Worm (Caenorhabditis elegans) whole organism, L4 larva: ENCODE measurements around the gene mgl-1.

Source experiments
- F10B5.3 ChIP-seq: sonication (generic microtip); optimal IDR thresholded peaks from 2 replicates; lab custom pipeline; 2016; ENCODE audit warnings: mild to moderate bottlenecking, missing genetic modification characterization, missing compliant biosample characterization
- F26F4.8 ChIP-seq: fragments of 200-800 bp; sonication (Bioruptor generic); conservative IDR thresholded peaks from 2 replicates; pipeline ENCODE4 v1.3.6; 2022; ENCODE audit warnings: missing genetic modification characterization, missing compliant biosample characterization
- F37D6.2 ChIP-seq: sonication (generic microtip); optimal IDR thresholded peaks from 2 replicates; lab custom pipeline; 2016; ENCODE audit warnings: mild to moderate bottlenecking, missing genetic modification characterization, missing compliant biosample characterization
- F44E2.7 ChIP-seq: fragments of 200-800 bp; sonication (Bioruptor generic); IDR thresholded peaks from 2 replicates; pipeline ENCODE4 v2.1.2; 2022; ENCODE audit warnings: missing genetic modification characterization, missing compliant biosample characterization
- F49E8.2 ChIP-seq: sonication (generic microtip); optimal IDR thresholded peaks from 2 replicates; lab custom pipeline; 2016; ENCODE audit warnings: missing compliant biosample characterization, mild to moderate bottlenecking, missing genetic modification characterization, borderline replicate concordance
- R02D3.7 ChIP-seq: fragments of 150-350 bp; sonication (generic microtip); optimal IDR thresholded peaks from 3 replicates; lab custom pipeline; 2014; ENCODE audit warnings: missing biosample characterization, missing genetic modification characterization
- T26A8.4 ChIP-seq: fragments of 200-800 bp; sonication (Bioruptor generic); IDR thresholded peaks from 2 replicates; pipeline ENCODE4 v1.3.6; 2022; ENCODE audit warnings: missing genetic modification characterization, missing compliant biosample characterization
- Y105C5A.15 ChIP-seq: fragments of 200-800 bp; sonication (Bioruptor generic); IDR thresholded peaks from 2 replicates; pipeline ENCODE4 v1.3.6; 2022; ENCODE audit warnings: missing genetic modification characterization, missing compliant biosample characterization
- Y5F2A.4 ChIP-seq: fragments of 200-800 bp; sonication (Bioruptor generic); optimal IDR thresholded peaks from 2 replicates; lab custom pipeline; 2018; ENCODE audit warnings: mild to moderate bottlenecking, missing genetic modification characterization, missing compliant biosample characterization
- Y75B8A.6 ChIP-seq: fragments of 200-800 bp; sonication (Bioruptor generic); IDR thresholded peaks from 2 replicates; pipeline ENCODE4 v1.3.6; 2022; ENCODE audit warnings: missing genetic modification reagents, missing genetic modification characterization, missing compliant biosample characterization
- aly-2 ChIP-seq: sonication (generic microtip); optimal IDR thresholded peaks from 2 replicates; lab custom pipeline; 2018; ENCODE audit warnings: missing biosample characterization, missing genetic modification characterization
- ama-1 ChIP-seq: fragments of 150-350 bp; optimal IDR thresholded peaks from 2 replicates; lab custom pipeline; 2014; ENCODE audit warnings: inconsistent platforms, mixed read lengths
- ceh-28 ChIP-seq: fragments of 150-350 bp; optimal IDR thresholded peaks from 2 replicates; lab custom pipeline; 2014; ENCODE audit warnings: missing biosample characterization, missing genetic modification reagents, missing genetic modification characterization
- ces-1 ChIP-seq: fragments of 150-350 bp; sonication (generic microtip); optimal IDR thresholded peaks from 4 replicates; lab custom pipeline; 2014; ENCODE audit warnings: missing biosample characterization, missing genetic modification reagents, missing genetic modification characterization
- cey-2 ChIP-seq: sonication (generic microtip); optimal IDR thresholded peaks from 3 replicates; lab custom pipeline; 2017; ENCODE audit warnings: missing genetic modification characterization, mild to moderate bottlenecking, missing compliant biosample characterization, antibody characterized with exemption, borderline replicate concordance; ENCODE audit not compliant: insufficient read depth
- ctbp-1 ChIP-seq: fragments of 200-800 bp; sonication (Bioruptor generic); IDR thresholded peaks from 2 replicates; pipeline ENCODE4 v1.3.6; 2022; ENCODE audit warnings: missing genetic modification reagents, missing genetic modification characterization, missing compliant biosample characterization
- daf-16 ChIP-seq, 3 experiments: sonication (generic microtip); optimal IDR thresholded peaks; 2 replicates each; lab custom pipeline; 2016 to 2017; ENCODE audit warnings: missing genetic modification characterization in 3 of 3, missing genetic modification reagents in 3 of 3, mild to moderate bottlenecking in 2 of 3, missing compliant biosample characterization in 2 of 3, missing biosample characterization in 1 of 3, moderate library complexity in 1 of 3
- daf-19 ChIP-seq: fragments of 200-800 bp; sonication (Bioruptor generic); conservative IDR thresholded peaks from 2 replicates; pipeline ENCODE4 v1.3.6; 2022; ENCODE audit warnings: missing genetic modification characterization, missing compliant biosample characterization
- dmd-8 ChIP-seq: fragments of 200-800 bp; sonication (Bioruptor generic); IDR thresholded peaks from 2 replicates; pipeline ENCODE4 v1.3.6; 2022; ENCODE audit warnings: missing genetic modification characterization, missing compliant biosample characterization
- dpl-1 ChIP-seq: fragments of 150-350 bp; optimal IDR thresholded peaks from 2 replicates; lab custom pipeline; 2014; ENCODE audit warnings: missing biosample characterization, missing genetic modification reagents, missing genetic modification characterization
- dve-1 ChIP-seq: sonication (generic microtip); optimal IDR thresholded peaks from 2 replicates; lab custom pipeline; 2017; ENCODE audit warnings: antibody characterized with exemption, mild to moderate bottlenecking, missing genetic modification characterization, missing compliant biosample characterization; ENCODE audit not compliant: insufficient read depth
- hlh-11 ChIP-seq: fragments of 200-800 bp; sonication (Bioruptor generic); optimal IDR thresholded peaks from 2 replicates; lab custom pipeline; 2018; ENCODE audit warnings: mild to moderate bottlenecking, missing genetic modification characterization, missing compliant biosample characterization
- hlh-30 ChIP-seq: sonication (generic microtip); optimal IDR thresholded peaks from 2 replicates; lab custom pipeline; 2017; ENCODE audit warnings: antibody characterized with exemption, mild to moderate bottlenecking, missing genetic modification characterization, missing compliant biosample characterization; ENCODE audit not compliant: insufficient read depth
- hmg-1.1 ChIP-seq: fragments of 200-800 bp; sonication (Bioruptor generic); IDR thresholded peaks from 2 replicates; pipeline ENCODE4 v1.3.6; 2022; ENCODE audit warnings: missing genetic modification reagents, missing genetic modification characterization, missing compliant biosample characterization
- lim-7 ChIP-seq: fragments of 200-800 bp; sonication (Bioruptor generic); IDR thresholded peaks from 2 replicates; pipeline ENCODE4 v1.3.6; 2022; ENCODE audit warnings: missing genetic modification characterization, missing compliant biosample characterization
- lsy-2 ChIP-seq, 2 experiments: fragments of 150-350 bp in 1 of 2; sonication (generic microtip) in 1 of 2; optimal IDR thresholded peaks; 2 replicates each; lab custom pipeline; 2014 to 2017; ENCODE audit warnings: missing biosample characterization in 2 of 2, missing genetic modification characterization in 2 of 2
- madf-9 ChIP-seq: fragments of 200-800 bp; sonication (Bioruptor generic); conservative IDR thresholded peaks from 2 replicates; pipeline ENCODE4 v1.3.6; 2022; ENCODE audit warnings: missing genetic modification reagents, missing genetic modification characterization, missing compliant biosample characterization
- mdl-1 ChIP-seq, 2 experiments: fragments of 150-350 bp in 1 of 2; sonication (generic microtip) in 1 of 2; optimal IDR thresholded peaks; 2 replicates each; lab custom pipeline; 2014 to 2017; ENCODE audit warnings: missing biosample characterization in 2 of 2, missing genetic modification characterization in 2 of 2
- mes-2 ChIP-seq: sonication (generic microtip); optimal IDR thresholded peaks from 2 replicates; lab custom pipeline; 2016; ENCODE audit warnings: missing genotype, mild to moderate bottlenecking, missing genetic modification characterization, missing compliant biosample characterization; ENCODE audit not compliant: poor library complexity, severe bottlenecking
- mxl-2 ChIP-seq: fragments of 200-800 bp; sonication (Bioruptor generic); conservative IDR thresholded peaks from 2 replicates; pipeline ENCODE4 v1.3.6; 2022; ENCODE audit warnings: missing genetic modification reagents, missing genetic modification characterization, missing compliant biosample characterization
- mxl-3 ChIP-seq: fragments of 200-800 bp; sonication (Bioruptor generic); optimal IDR thresholded peaks from 2 replicates; lab custom pipeline; 2018; ENCODE audit warnings: mild to moderate bottlenecking, missing genetic modification characterization, missing compliant biosample characterization
- nhr-10 ChIP-seq: fragments of 150-350 bp; optimal IDR thresholded peaks from 2 replicates; lab custom pipeline; 2014; ENCODE audit warnings: missing biosample characterization, missing genetic modification characterization
- nhr-237 ChIP-seq: sonication (generic microtip); optimal IDR thresholded peaks from 2 replicates; lab custom pipeline; 2017; ENCODE audit warnings: missing biosample characterization, missing genetic modification characterization
- nhr-25 ChIP-seq: sonication (generic microtip); optimal IDR thresholded peaks from 2 replicates; lab custom pipeline; 2017; ENCODE audit warnings: missing genetic modification characterization, mild to moderate bottlenecking, missing compliant biosample characterization, antibody characterized with exemption, moderate library complexity, borderline replicate concordance; ENCODE audit not compliant: insufficient read depth
- nhr-28 ChIP-seq: fragments of 150-350 bp; optimal IDR thresholded peaks from 2 replicates; lab custom pipeline; 2014; ENCODE audit warnings: missing biosample characterization, missing genetic modification characterization
- nhr-41 ChIP-seq: fragments of 200-800 bp; sonication (Bioruptor generic); IDR thresholded peaks from 2 replicates; pipeline ENCODE4 v1.3.6; 2022; ENCODE audit warnings: missing genetic modification reagents, missing genetic modification characterization, missing compliant biosample characterization
- nhr-42 ChIP-seq: fragments of 200-800 bp; sonication (Bioruptor generic); IDR thresholded peaks from 2 replicates; pipeline ENCODE4 v1.3.6; 2022; ENCODE audit warnings: missing genetic modification characterization, missing compliant biosample characterization
- nhr-6 ChIP-seq: fragments of 150-350 bp; optimal IDR thresholded peaks from 2 replicates; lab custom pipeline; 2014; ENCODE audit warnings: missing biosample characterization, missing genetic modification characterization
- nhr-76 ChIP-seq: fragments of 150-350 bp; optimal IDR thresholded peaks from 2 replicates; lab custom pipeline; 2014; ENCODE audit warnings: missing biosample characterization, missing genetic modification characterization
- nhr-77 ChIP-seq: fragments of 150-350 bp; optimal IDR thresholded peaks from 2 replicates; lab custom pipeline; 2014; ENCODE audit warnings: missing biosample characterization, missing genetic modification characterization
- php-3 ChIP-seq: fragments of 200-800 bp; sonication (Bioruptor generic); IDR thresholded peaks from 2 replicates; pipeline ENCODE4 v1.3.6; 2022; ENCODE audit warnings: missing genetic modification reagents, missing genetic modification characterization, missing compliant biosample characterization
- pqm-1 ChIP-seq: sonication (generic microtip); optimal IDR thresholded peaks from 2 replicates; lab custom pipeline; 2017; ENCODE audit warnings: missing biosample characterization, missing genetic modification characterization
- tra-1 ChIP-seq: fragments of 200-800 bp; sonication (Bioruptor generic); IDR thresholded peaks from 2 replicates; pipeline ENCODE4 v1.3.6; 2022; ENCODE audit warnings: missing genetic modification reagents, missing genetic modification characterization, missing compliant biosample characterization
- unc-39 ChIP-seq: sonication (generic microtip); optimal IDR thresholded peaks from 2 replicates; lab custom pipeline; 2017; ENCODE audit warnings: missing biosample characterization, missing genetic modification characterization
- unc-62 ChIP-seq, 3 experiments: fragments of 150-350 bp in 1 of 3; sonication (generic microtip); optimal IDR thresholded peaks in 2 of 3; peaks in 1 of 3; 1 replicate in 1 of 3; 2 replicates in 2 of 3; lab custom pipeline; 2014 to 2017; ENCODE audit warnings: missing biosample characterization in 3 of 3, missing genetic modification characterization in 3 of 3, missing genetic modification reagents in 3 of 3, missing genotype in 1 of 3
- vab-7 ChIP-seq: fragments of 200-800 bp; sonication (Bioruptor generic); IDR thresholded peaks from 2 replicates; pipeline ENCODE4 v1.3.6; 2022; ENCODE audit warnings: missing genetic modification reagents, missing genetic modification characterization, missing compliant biosample characterization
- zfp-2 ChIP-seq: sonication (generic microtip); optimal IDR thresholded peaks from 2 replicates; lab custom pipeline; 2016; ENCODE audit warnings: mild to moderate bottlenecking, missing genetic modification characterization, missing compliant biosample characterization
- zip-2 ChIP-seq: fragments of 150-350 bp; optimal IDR thresholded peaks from 2 replicates; lab custom pipeline; 2014; ENCODE audit warnings: missing biosample characterization, missing genetic modification characterization
- ztf-11 ChIP-seq: fragments of 150-350 bp; optimal IDR thresholded peaks from 2 replicates; lab custom pipeline; 2014; ENCODE audit warnings: missing biosample characterization, missing genetic modification characterization

The mgl-1 gene

DNA sequence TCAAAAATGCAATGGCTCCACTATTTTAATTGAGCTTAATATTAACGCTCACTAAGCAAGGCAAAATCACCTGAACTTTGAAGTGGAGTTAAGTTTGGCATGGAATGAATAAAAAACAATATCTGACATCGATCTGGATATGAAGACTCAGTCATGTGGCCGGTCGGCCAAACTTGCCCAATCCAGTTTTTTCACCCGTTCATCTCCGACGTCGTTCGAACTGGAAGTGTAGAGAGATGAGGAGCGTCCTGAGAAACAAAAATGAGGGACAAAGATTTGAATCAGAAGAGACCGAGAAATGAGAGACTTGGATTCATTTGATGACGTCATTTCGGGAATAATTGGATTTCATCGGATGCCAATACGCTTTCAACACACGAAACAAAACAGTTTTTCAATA is 38.0 kb downstream of the mgl-1 start:
- TF ChIP-seq unc-62 (GFP tag; optimal IDR thresholded peaks at IDR 0.05 in 1 of 2; lab: Kevin White, UChicago) (no peak), unc-62 (tag; optimal IDR thresholded peaks at IDR 0.05; lab: Kevin White, UChicago) (no peak), hlh-11 (tag; lab: Kevin White, UChicago) (peak; percentile 29), hlh-30 (peak; percentile 11)

DNA sequence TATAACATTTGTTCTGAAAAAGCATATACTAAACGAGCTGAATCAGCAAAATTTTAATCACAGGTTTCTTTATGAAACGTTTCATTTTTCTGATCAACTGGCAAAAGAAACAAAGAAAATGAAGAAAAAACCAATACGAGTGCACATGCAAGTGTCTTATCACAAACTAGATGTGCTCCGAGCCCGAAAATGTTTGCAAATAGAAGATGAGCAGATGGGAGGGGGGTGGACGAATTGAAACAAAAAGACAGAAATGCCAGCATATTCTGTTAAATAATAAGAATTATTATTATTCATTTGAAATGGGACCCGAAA is 42.1 kb downstream of the mgl-1 start:
- no peak for TF ChIP-seq ces-1 (GFP tag; lab: Kevin White, UChicago)
- no peak for TF ChIP-seq nhr-76
- no peak for TF ChIP-seq aly-2 (tag; lab: Kevin White, UChicago)
- no peak for TF ChIP-seq madf-9 (GFP tag; lab: Robert Waterston, UW)
- no peak for TF ChIP-seq F49E8.2 (tag; lab: Kevin White, UChicago)
- TF ChIP-seq Y75B8A.6 (GFP tag; lab: Robert Waterston, UW): no peak
- no peak for TF ChIP-seq nhr-25 (tag; lab: Kevin White, UChicago)
- no peak for TF ChIP-seq Y5F2A.4 (GFP tag; lab: Kevin White, UChicago)
- no peak for TF ChIP-seq F44E2.7 (GFP tag; lab: Robert Waterston, UW)
- no peak for TF ChIP-seq zip-2 (tag; lab: Kevin White, UChicago)
- no peak for TF ChIP-seq R02D3.7 (tag; lab: Kevin White, UChicago)
- no peak for TF ChIP-seq nhr-77 (tag; lab: Kevin White, UChicago)
- no peak for TF ChIP-seq ceh-28
- no peak for TF ChIP-seq mdl-1 (tag; optimal IDR thresholded peaks at IDR 0.05; lab: Kevin White, UChicago)
- TF ChIP-seq nhr-42 (GFP tag; lab: Robert Waterston, UW): no peak
- no peak for TF ChIP-seq dpl-1 (GFP tag; lab: Kevin White, UChicago)
- no peak for TF ChIP-seq mes-2 (tag; lab: Kevin White, UChicago)
- peak; percentile 37 for TF ChIP-seq pqm-1 (tag; lab: Kevin White, UChicago)
- no peak for TF ChIP-seq dmd-8 (GFP tag; lab: Robert Waterston, UW)
- no peak for TF ChIP-seq hlh-30
- TF ChIP-seq cey-2 (tag; lab: Kevin White, UChicago): no peak
- TF ChIP-seq ztf-11 (tag; lab: Kevin White, UChicago): no peak
- TF ChIP-seq daf-16 (GFP tag; optimal IDR thresholded peaks at IDR 0.05; lab: Kevin White, UChicago): no peak
- TF ChIP-seq daf-16 (tag; optimal IDR thresholded peaks at IDR 0.05; lab: Kevin White, UChicago): peak; percentile 44
- no peak for TF ChIP-seq zfp-2 (tag; lab: Kevin White, UChicago)
- TF ChIP-seq nhr-6 (tag; lab: Kevin White, UChicago): no peak
- no peak for TF ChIP-seq mxl-2
- no peak for TF ChIP-seq ctbp-1
- TF ChIP-seq tra-1 (GFP tag; lab: Robert Waterston, UW): no peak
- no peak for TF ChIP-seq T26A8.4 (GFP tag; lab: Robert Waterston, UW)
- peak; percentile 37 for TF ChIP-seq nhr-28 (tag; lab: Kevin White, UChicago)
- TF ChIP-seq lim-7 (GFP tag; lab: Robert Waterston, UW): no peak
- no peak for TF ChIP-seq Y105C5A.15 (GFP tag; lab: Robert Waterston, UW)
- no peak for TF ChIP-seq nhr-41 (GFP tag; lab: Robert Waterston, UW)
- TF ChIP-seq hmg-1.1 (GFP tag; lab: Robert Waterston, UW): no peak
- TF ChIP-seq F26F4.8 (GFP tag; lab: Robert Waterston, UW): no peak
- TF ChIP-seq F10B5.3: no peak
- peak; percentile 19 for TF ChIP-seq hlh-11 (tag; lab: Kevin White, UChicago)
- no peak for TF ChIP-seq F37D6.2 (tag; lab: Kevin White, UChicago)
- TF ChIP-seq vab-7 (GFP tag; lab: Robert Waterston, UW): no peak
- TF ChIP-seq daf-19: no peak
- TF ChIP-seq nhr-10 (tag; lab: Kevin White, UChicago): no peak
- TF ChIP-seq nhr-237 (tag; lab: Kevin White, UChicago): no peak
- no peak for TF ChIP-seq mxl-3 (GFP tag; lab: Kevin White, UChicago)
- no peak for TF ChIP-seq php-3
- peak; percentile 50 for TF ChIP-seq dve-1 (tag; lab: Kevin White, UChicago)
- TF ChIP-seq ama-1: no peak
- no peak for TF ChIP-seq lsy-2 (tag; optimal IDR thresholded peaks at IDR 0.05; lab: Kevin White, UChicago)
- no peak for TF ChIP-seq unc-39
